Worm (Caenorhabditis elegans): ENCODE measurements around the gene lrx-1.

Gene lrx-1

ce11 chrV:12303453-12304077, 51.2 kb downstream of the lrx-1 start (continued):
- peak; percentile 98 for TF ChIP-seq ets-4 (tag; optimal IDR thresholded peaks at IDR 0.05)
- TF ChIP-seq ceh-18 (tag; optimal IDR thresholded peaks at IDR 0.05), result peak; percentile 99
- peak; percentile 97 for TF ChIP-seq fkh-10 (GFP tag; optimal IDR thresholded peaks at IDR 0.05)
- peak; percentile 100 for TF ChIP-seq ceh-6 (GFP tag; optimal IDR thresholded peaks at IDR 0.05)
- peak; percentile 100 for TF ChIP-seq K02D7.2 (tag; optimal IDR thresholded peaks at IDR 0.05)
- TF ChIP-seq ceh-9 (tag; optimal IDR thresholded peaks at IDR 0.05), result peak; percentile 100
- peak; percentile 30 for TF ChIP-seq unc-55 (GFP tag; optimal IDR thresholded peaks at IDR 0.05)
- TF ChIP-seq Y22D7AL.16 (tag; optimal IDR thresholded peaks at IDR 0.05), result peak; percentile 99
- peak; percentile 98 for TF ChIP-seq ceh-31 (tag; optimal IDR thresholded peaks at IDR 0.05)
- peak; percentile 100 for TF ChIP-seq T23F11.4 (GFP tag; optimal IDR thresholded peaks at IDR 0.05)
- peak; percentile 100 for TF ChIP-seq ceh-2 (tag; optimal IDR thresholded peaks at IDR 0.05)
- TF ChIP-seq hlh-6 (tag; optimal IDR thresholded peaks at IDR 0.05), result peak; percentile 100
- peak; percentile 99 for TF ChIP-seq F13H6.1 (tag; optimal IDR thresholded peaks at IDR 0.05)
- peak; percentile 98 for TF ChIP-seq C38D4.7 (GFP tag; optimal IDR thresholded peaks at IDR 0.05)
- TF ChIP-seq K09A11.1 (tag; optimal IDR thresholded peaks at IDR 0.05; ENCODE audit: insufficient read depth), result peak; percentile 98
- TF ChIP-seq nfya-1 (tag; optimal IDR thresholded peaks at IDR 0.05), result peak; percentile 93
- TF ChIP-seq pag-3 (tag; optimal IDR thresholded peaks at IDR 0.05; ENCODE audit: borderline replicate concordance), result peak; percentile 99
